Worm (Caenorhabditis elegans) whole organism, L1 larva: ENCODE data around the gene F14F9.6.
A peak's percentile ranks its signal among the peaks of the same experiment; 100 is the strongest.

ENCODE experiments used
- Y116A8C.19 ChIP-seq: sonication (generic microtip); optimal IDR thresholded peaks from 2 replicates; lab custom pipeline; 2016; ENCODE audit warnings: missing compliant biosample characterization, missing genetic modification characterization, borderline replicate concordance
- aha-1 ChIP-seq: fragments of 150-350 bp; optimal IDR thresholded peaks from 2 replicates; lab custom pipeline; 2014; ENCODE audit warnings: missing biosample characterization, missing genetic modification characterization
- aly-2 ChIP-seq: fragments of 150-350 bp; optimal IDR thresholded peaks from 2 replicates; lab custom pipeline; 2014; ENCODE audit warnings: missing biosample characterization, missing genetic modification characterization
- blmp-1 ChIP-seq: fragments of 150-350 bp; optimal IDR thresholded peaks from 2 replicates; lab custom pipeline; 2014; ENCODE audit warnings: missing biosample characterization, missing genetic modification characterization
- ceh-90 ChIP-seq: sonication (generic microtip); optimal IDR thresholded peaks from 2 replicates; lab custom pipeline; 2016; ENCODE audit warnings: missing genetic modification characterization, missing compliant biosample characterization
- efl-1 ChIP-seq, 4 experiments: fragments of 150-350 bp; optimal IDR thresholded peaks in 3 of 4; peaks in 1 of 4; 1 replicate in 1 of 4; 2 replicates in 3 of 4; lab custom pipeline; 2014; ENCODE audit warnings: missing biosample characterization in 2 of 4, missing genetic modification characterization in 2 of 4, missing genetic modification reagents in 2 of 4
- efl-3 ChIP-seq: fragments of 200-800 bp; sonication (Bioruptor generic); optimal IDR thresholded peaks from 2 replicates; lab custom pipeline; 2018; ENCODE audit warnings: mild to moderate bottlenecking, missing genetic modification characterization, missing compliant biosample characterization
- egl-27 ChIP-seq, 2 experiments: fragments of 150-350 bp in 1 of 2; sonication (generic microtip); optimal IDR thresholded peaks; 3 replicates each; lab custom pipeline; 2017 to 2018; ENCODE audit warnings: missing biosample characterization in 2 of 2, missing genetic modification characterization in 2 of 2, missing genetic modification reagents in 2 of 2
- elt-2 ChIP-seq: sonication (generic microtip); optimal IDR thresholded peaks from 2 replicates; lab custom pipeline; 2016; ENCODE audit warnings: missing genetic modification characterization, mild to moderate bottlenecking, inconsistent platforms, missing compliant biosample characterization, missing genetic modification reagents
- elt-3 ChIP-seq, 6 experiments: fragments of 150-350 bp in 1 of 6; sonication (generic microtip); optimal IDR thresholded peaks; 2 replicates each; lab custom pipeline; 2017 to 2018; ENCODE audit warnings: missing biosample characterization in 6 of 6, missing genetic modification characterization in 6 of 6, inconsistent platforms in 1 of 6
- fkh-4 ChIP-seq: sonication (generic microtip); optimal IDR thresholded peaks from 2 replicates; lab custom pipeline; 2016; ENCODE audit warnings: missing compliant biosample characterization, missing genetic modification characterization, borderline replicate concordance
- fkh-8 ChIP-seq: sonication (generic microtip); optimal IDR thresholded peaks from 2 replicates; lab custom pipeline; 2016; ENCODE audit warnings: mild to moderate bottlenecking, missing genetic modification characterization, missing compliant biosample characterization
- fos-1 ChIP-seq: fragments of 150-350 bp; optimal IDR thresholded peaks from 2 replicates; lab custom pipeline; 2014; ENCODE audit warnings: missing biosample characterization, missing genetic modification characterization
- hlh-4 ChIP-seq: sonication (generic microtip); optimal IDR thresholded peaks from 2 replicates; lab custom pipeline; 2016; ENCODE audit warnings: mild to moderate bottlenecking, missing genetic modification characterization, missing compliant biosample characterization
- irx-1 ChIP-seq: sonication (generic microtip); optimal IDR thresholded peaks from 2 replicates; lab custom pipeline; 2016; ENCODE audit warnings: missing genetic modification characterization, missing compliant biosample characterization
- isw-1 ChIP-seq: fragments of 200-800 bp; sonication (Bioruptor generic); IDR thresholded peaks from 2 replicates; pipeline ENCODE4 v1.3.6; 2022; ENCODE audit warnings: missing genetic modification characterization, missing compliant biosample characterization
- lin-13 ChIP-seq: fragments of 150-350 bp; optimal IDR thresholded peaks from 2 replicates; lab custom pipeline; 2014; ENCODE audit warnings: missing biosample characterization, missing genetic modification reagents, missing genetic modification characterization
- lin-15B ChIP-seq: fragments of 150-350 bp; sonication (generic microtip); optimal IDR thresholded peaks from 3 replicates; lab custom pipeline; 2014; ENCODE audit warnings: missing biosample characterization, missing genetic modification characterization
- lin-35 ChIP-seq, 2 experiments: fragments of 150-350 bp; optimal IDR thresholded peaks; 2 replicates each; lab custom pipeline; 2014; ENCODE audit warnings: missing biosample characterization in 2 of 2, missing genetic modification characterization in 2 of 2, missing genetic modification reagents in 2 of 2
- lin-39 ChIP-seq: fragments of 150-350 bp; optimal IDR thresholded peaks from 2 replicates; lab custom pipeline; 2014; ENCODE audit warnings: missing biosample characterization, missing genetic modification reagents, missing genetic modification characterization
- mdl-1 ChIP-seq, 2 experiments: fragments of 150-350 bp; optimal IDR thresholded peaks; 2 replicates each; lab custom pipeline; 2014 to 2017; ENCODE audit warnings: missing biosample characterization in 2 of 2, missing genetic modification characterization in 2 of 2, inconsistent platforms in 1 of 2
- mep-1 ChIP-seq: fragments of 150-350 bp; optimal IDR thresholded peaks from 2 replicates; lab custom pipeline; 2014; ENCODE audit warnings: missing biosample characterization, missing genetic modification characterization
- nhr-19 ChIP-seq: fragments of 200-800 bp; sonication (Bioruptor generic); conservative IDR thresholded peaks from 2 replicates; pipeline ENCODE4 v1.3.6; 2022; ENCODE audit warnings: missing genetic modification characterization, missing compliant biosample characterization
- nhr-20 ChIP-seq: sonication (generic microtip); optimal IDR thresholded peaks from 2 replicates; lab custom pipeline; 2016; ENCODE audit warnings: mild to moderate bottlenecking, missing genetic modification characterization, missing compliant biosample characterization
- nhr-237 ChIP-seq: fragments of 150-350 bp; optimal IDR thresholded peaks from 2 replicates; lab custom pipeline; 2014; ENCODE audit warnings: missing biosample characterization, missing genetic modification characterization
- nhr-71 ChIP-seq: sonication (generic microtip); optimal IDR thresholded peaks from 2 replicates; lab custom pipeline; 2016; ENCODE audit warnings: mild to moderate bottlenecking, missing genetic modification characterization, moderate library complexity, missing compliant biosample characterization
- nhr-77 ChIP-seq: fragments of 150-350 bp; optimal IDR thresholded peaks from 2 replicates; lab custom pipeline; 2014; ENCODE audit warnings: missing biosample characterization, missing genetic modification characterization
- nhr-85 ChIP-seq: sonication (generic microtip); peaks from one replicate; lab custom pipeline; 2016; ENCODE audit warnings: missing genetic modification characterization, inconsistent platforms, missing compliant biosample characterization
- nhr-90 ChIP-seq: sonication (generic microtip); optimal IDR thresholded peaks from 2 replicates; lab custom pipeline; 2016; ENCODE audit warnings: mild to moderate bottlenecking, missing genetic modification characterization, missing compliant biosample characterization; ENCODE audit not compliant: poor library complexity
- pax-3 ChIP-seq: fragments of 200-800 bp; sonication (Bioruptor generic); optimal IDR thresholded peaks from 2 replicates; lab custom pipeline; 2018; ENCODE audit warnings: mild to moderate bottlenecking, missing genetic modification characterization, moderate library complexity, missing compliant biosample characterization
- pqm-1 ChIP-seq: sonication (generic microtip); optimal IDR thresholded peaks from 3 replicates; lab custom pipeline; 2017; ENCODE audit warnings: missing biosample characterization, missing genetic modification characterization
- snu-23 ChIP-seq: sonication (generic microtip); optimal IDR thresholded peaks from 2 replicates; lab custom pipeline; 2016; ENCODE audit warnings: missing genetic modification characterization, missing compliant biosample characterization
- sox-4 ChIP-seq: sonication (generic microtip); optimal IDR thresholded peaks from 2 replicates; lab custom pipeline; 2016; ENCODE audit warnings: missing genetic modification characterization, missing compliant biosample characterization
- swsn-7 ChIP-seq: sonication (generic microtip); optimal IDR thresholded peaks from 2 replicates; lab custom pipeline; 2016; ENCODE audit warnings: missing genetic modification characterization, missing compliant biosample characterization
- tlp-1 ChIP-seq: fragments of 150-350 bp; optimal IDR thresholded peaks from 2 replicates; lab custom pipeline; 2014; ENCODE audit warnings: missing biosample characterization, missing genetic modification characterization
- unc-130 ChIP-seq: fragments of 150-350 bp; optimal IDR thresholded peaks from 2 replicates; lab custom pipeline; 2017; ENCODE audit warnings: missing biosample characterization, missing genetic modification characterization, inconsistent platforms
- unc-62 ChIP-seq: fragments of 150-350 bp; optimal IDR thresholded peaks from 2 replicates; lab custom pipeline; 2014; ENCODE audit warnings: missing biosample characterization, missing genetic modification reagents, missing genetic modification characterization
- unc-98 ChIP-seq: fragments of 200-800 bp; sonication (Bioruptor generic); IDR thresholded peaks from 2 replicates; pipeline ENCODE4 v1.3.6; 2022; ENCODE audit warnings: missing genetic modification characterization, missing compliant biosample characterization
- zag-1 ChIP-seq: fragments of 150-350 bp; optimal IDR thresholded peaks from 2 replicates; lab custom pipeline; 2014; ENCODE audit warnings: missing biosample characterization, missing genetic modification characterization
- zip-4 ChIP-seq: fragments of 200-800 bp; sonication (Bioruptor generic); optimal IDR thresholded peaks from 2 replicates; lab custom pipeline; 2018; ENCODE audit warnings: mild to moderate bottlenecking, missing genetic modification characterization, moderate library complexity, missing compliant biosample characterization
- ztf-11 ChIP-seq, 2 experiments: sonication (generic microtip); optimal IDR thresholded peaks; 2 replicates each; lab custom pipeline; 2016 to 2017; ENCODE audit warnings: missing genetic modification characterization in 2 of 2, missing biosample characterization in 1 of 2, missing compliant biosample characterization in 1 of 2

F14F9.6 gene

ce11 chrV:5131380-5131779 lies 14.9 kb downstream of the F14F9.6 start (continued):
- TF ChIP-seq zip-4 (GFP tag; lab: Kevin White, UChicago), result peak; percentile 68
- no peak for TF ChIP-seq lin-13 (GFP tag; lab: Kevin White, UChicago)
- peak; percentile 4 for TF ChIP-seq blmp-1 (tag; lab: Kevin White, UChicago)
- TF ChIP-seq zag-1, result no peak
- peak; percentile 32 for TF ChIP-seq nhr-20 (tag; lab: Kevin White, UChicago)
- TF ChIP-seq hlh-4, result no peak
- TF ChIP-seq pqm-1, result no peak
- TF ChIP-seq efl-1 (optimal IDR thresholded peaks at IDR 0.05; lab: Kevin White, UChicago), result peak; percentile 38 to 65
- peak; percentile 45 to 48 for TF ChIP-seq efl-1 (GFP tag; optimal IDR thresholded peaks at IDR 0.05 in 1 of 2; lab: Kevin White, UChicago)
- TF ChIP-seq elt-2 (tag; lab: Kevin White, UChicago), result no peak
- TF ChIP-seq tlp-1 (tag; lab: Kevin White, UChicago), result no peak
- TF ChIP-seq nhr-237 (tag; lab: Kevin White, UChicago), result peak; percentile 22
- no peak for TF ChIP-seq elt-3 (tag; optimal IDR thresholded peaks at IDR 0.05; lab: Kevin White, UChicago)
- no peak for TF ChIP-seq aly-2 (tag; lab: Kevin White, UChicago)
- TF ChIP-seq irx-1 (tag; lab: Kevin White, UChicago), result no peak
- TF ChIP-seq lin-15B (tag; lab: Kevin White, UChicago), result no peak
- TF ChIP-seq mdl-1 (tag; optimal IDR thresholded peaks at IDR 0.05; lab: Kevin White, UChicago), result no peak
- no peak for TF ChIP-seq fkh-4
- TF ChIP-seq isw-1 (GFP tag; lab: Robert Waterston, UW), result no peak; the same call in 1 of the 2 replicates
- no peak for TF ChIP-seq Y116A8C.19 (tag; lab: Kevin White, UChicago)
- no peak for TF ChIP-seq nhr-71 (tag; lab: Kevin White, UChicago)
- no peak for TF ChIP-seq nhr-90
- no peak for TF ChIP-seq fos-1 (tag; lab: Kevin White, UChicago)
- no peak for TF ChIP-seq unc-130 (tag; lab: Kevin White, UChicago)
- TF ChIP-seq efl-3, result no peak
- TF ChIP-seq nhr-77, result no peak
- TF ChIP-seq ceh-90 (tag; lab: Kevin White, UChicago), result no peak
- no peak for TF ChIP-seq egl-27 (tag; optimal IDR thresholded peaks at IDR 0.05; lab: Kevin White, UChicago)
- TF ChIP-seq ztf-11 (tag; optimal IDR thresholded peaks at IDR 0.05; lab: Kevin White, UChicago), result no peak
- TF ChIP-seq fkh-8 (tag; lab: Kevin White, UChicago), result peak; percentile 34
- peak; percentile 21 to 42 for TF ChIP-seq lin-35 (GFP tag; optimal IDR thresholded peaks at IDR 0.05; lab: Kevin White, UChicago)
- no peak for TF ChIP-seq pax-3 (tag; lab: Kevin White, UChicago)
- no peak for TF ChIP-seq aha-1 (tag; lab: Kevin White, UChicago)
- TF ChIP-seq sox-4, result no peak
- TF ChIP-seq unc-98 (GFP tag; lab: Robert Waterston, UW), result no peak
- no peak for TF ChIP-seq snu-23
- TF ChIP-seq unc-62 (GFP tag; lab: Kevin White, UChicago), result no peak
- peak; percentile 11 for TF ChIP-seq swsn-7
- peak; percentile 51 for TF ChIP-seq mep-1 (tag; lab: Kevin White, UChicago)
- no peak for TF ChIP-seq nhr-19 (GFP tag; lab: Robert Waterston, UW)
- TF ChIP-seq lin-39 (tag; lab: Kevin White, UChicago), result no peak
- TF ChIP-seq, all 84 proteins: peak for 19

DNA sequence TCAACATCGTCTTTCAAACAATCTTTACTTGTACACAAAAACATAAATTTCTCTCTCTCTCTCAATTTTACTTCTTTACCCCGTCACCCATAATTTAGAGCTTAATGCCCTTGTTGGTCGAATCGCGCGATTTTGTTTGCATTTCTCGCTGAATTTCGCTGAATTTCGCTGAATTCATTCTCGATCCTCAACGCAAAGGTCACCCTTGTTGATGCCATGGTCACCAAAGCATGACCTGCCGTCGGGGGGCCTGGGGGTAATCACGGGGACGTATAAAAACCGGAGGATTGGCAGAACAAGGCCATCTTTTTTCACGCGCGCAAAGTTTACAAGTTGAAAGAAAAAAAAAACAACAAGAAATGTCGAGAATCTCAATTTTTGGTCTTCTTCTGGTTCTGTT lies 16.3 kb downstream of the F14F9.6 start, which contains the start of gene F14F9.8:
Gene F14F9.8 (plus strand): TSS at position 301 of the 400 bp plus-strand sequence.
- TF ChIP-seq lin-39 (tag; lab: Kevin White, UChicago) (no peak), nhr-85 (tag; lab: Kevin White, UChicago) (peak; percentile 72), mdl-1 (tag; optimal IDR thresholded peaks at IDR 0.05; lab: Kevin White, UChicago) (no peak), blmp-1 (tag; lab: Kevin White, UChicago) (peak; percentile 16), unc-62 (GFP tag; lab: Kevin White, UChicago) (no peak)
